Fruit fly (Drosophila melanogaster) whole organism, adult: ENCODE measurements around the gene cdm.

Source experiments
- CG11617 ChIP-seq: fragments of 200-800 bp; sonication (Bioruptor generic); optimal IDR thresholded peaks from 2 replicates; lab custom pipeline; 2017; ENCODE audit warnings: mild to moderate bottlenecking, missing biosample characterization, missing genetic modification reagents, missing genetic modification characterization
- CG12768 ChIP-seq: fragments of 200-800 bp; sonication (Bioruptor generic); optimal IDR thresholded peaks from 2 replicates; lab custom pipeline; 2017; ENCODE audit warnings: missing biosample characterization, missing genetic modification characterization, mild to moderate bottlenecking, moderate library complexity, missing genetic modification reagents
- CG14711 ChIP-seq: fragments of 200-800 bp; sonication (Bioruptor generic); optimal IDR thresholded peaks from 2 replicates; lab custom pipeline; 2018; ENCODE audit warnings: missing biosample characterization, mild to moderate bottlenecking, missing genetic modification characterization, moderate library complexity
- CG1620 ChIP-seq: fragments of 200-800 bp; sonication (Bioruptor generic); optimal IDR thresholded peaks from 2 replicates; lab custom pipeline; 2016; ENCODE audit warnings: missing biosample characterization, missing genetic modification characterization
- CG33017 ChIP-seq: fragments of 200-800 bp; sonication (Bioruptor generic); optimal IDR thresholded peaks from 2 replicates; lab custom pipeline; 2018; ENCODE audit warnings: missing biosample characterization, mild to moderate bottlenecking, missing genetic modification characterization, moderate library complexity
- CG5204 ChIP-seq: fragments of 200-800 bp; sonication (Bioruptor generic); optimal IDR thresholded peaks from 2 replicates; lab custom pipeline; 2016; ENCODE audit warnings: missing biosample characterization, missing genetic modification characterization
- CG7045 ChIP-seq: fragments of 200-800 bp; sonication (Bioruptor generic); optimal IDR thresholded peaks from 2 replicates; lab custom pipeline; 2017; ENCODE audit warnings: missing biosample characterization, mild to moderate bottlenecking, missing genetic modification characterization
- CG7101 ChIP-seq: fragments of 200-800 bp; sonication (Bioruptor generic); optimal IDR thresholded peaks from 2 replicates; lab custom pipeline; 2018; ENCODE audit warnings: missing biosample characterization, mild to moderate bottlenecking, missing genetic modification characterization, moderate library complexity
- Clk ChIP-seq: fragments of 200-800 bp; sonication (Bioruptor generic); optimal IDR thresholded peaks from 2 replicates; lab custom pipeline; 2017; ENCODE audit warnings: missing biosample characterization, missing genetic modification characterization
- Crg-1 ChIP-seq: fragments of 200-800 bp; sonication (Bioruptor generic); optimal IDR thresholded peaks from 2 replicates; lab custom pipeline; 2016; ENCODE audit warnings: missing biosample characterization, missing genetic modification characterization
- Hr96 ChIP-seq: fragments of 200-800 bp; sonication (Bioruptor generic); optimal IDR thresholded peaks from 2 replicates; lab custom pipeline; 2016; ENCODE audit warnings: missing biosample characterization, missing genetic modification characterization
- Mnt ChIP-seq: fragments of 200-800 bp; sonication (Bioruptor generic); optimal IDR thresholded peaks from 2 replicates; lab custom pipeline; 2016; ENCODE audit warnings: missing biosample characterization, mild to moderate bottlenecking, missing genetic modification characterization
- bab1 ChIP-seq: fragments of 200-800 bp; sonication (Bioruptor generic); optimal IDR thresholded peaks from 3 replicates; lab custom pipeline; 2019; ENCODE audit warnings: missing biosample characterization, mild to moderate bottlenecking, missing genetic modification characterization, moderate library complexity
- cic ChIP-seq: fragments of 200-800 bp; sonication (Bioruptor generic); optimal IDR thresholded peaks from 2 replicates; lab custom pipeline; 2017; ENCODE audit warnings: missing biosample characterization, mild to moderate bottlenecking, missing genetic modification characterization, moderate library complexity
- cnc ChIP-seq, 2 experiments: fragments of >200 bp; optimal IDR thresholded peaks; 2 replicates each; lab custom pipeline; 2017
- kay ChIP-seq: fragments of 200-800 bp; sonication (Bioruptor generic); peaks from one replicate; lab custom pipeline; 2016; ENCODE audit warnings: missing biosample characterization, missing genetic modification characterization, borderline replicate concordance
- ovo ChIP-seq: fragments of 200-800 bp; sonication (Bioruptor generic); optimal IDR thresholded peaks from 2 replicates; lab custom pipeline; 2016; ENCODE audit warnings: missing biosample characterization, missing genetic modification characterization
- pad ChIP-seq: fragments of 200-800 bp; sonication (Bioruptor generic); optimal IDR thresholded peaks from 3 replicates; lab custom pipeline; 2017; ENCODE audit warnings: missing biosample characterization, missing genetic modification characterization, mild to moderate bottlenecking, moderate library complexity, missing genetic modification reagents
- tj ChIP-seq: fragments of 200-800 bp; sonication (Bioruptor generic); optimal IDR thresholded peaks from 3 replicates; lab custom pipeline; 2017; ENCODE audit warnings: missing biosample characterization, mild to moderate bottlenecking, missing genetic modification characterization, moderate library complexity
- toe ChIP-seq: fragments of 200-800 bp; sonication (Bioruptor generic); optimal IDR thresholded peaks from 2 replicates; lab custom pipeline; 2016; ENCODE audit warnings: missing biosample characterization, missing genetic modification characterization

cdm gene

DNA sequence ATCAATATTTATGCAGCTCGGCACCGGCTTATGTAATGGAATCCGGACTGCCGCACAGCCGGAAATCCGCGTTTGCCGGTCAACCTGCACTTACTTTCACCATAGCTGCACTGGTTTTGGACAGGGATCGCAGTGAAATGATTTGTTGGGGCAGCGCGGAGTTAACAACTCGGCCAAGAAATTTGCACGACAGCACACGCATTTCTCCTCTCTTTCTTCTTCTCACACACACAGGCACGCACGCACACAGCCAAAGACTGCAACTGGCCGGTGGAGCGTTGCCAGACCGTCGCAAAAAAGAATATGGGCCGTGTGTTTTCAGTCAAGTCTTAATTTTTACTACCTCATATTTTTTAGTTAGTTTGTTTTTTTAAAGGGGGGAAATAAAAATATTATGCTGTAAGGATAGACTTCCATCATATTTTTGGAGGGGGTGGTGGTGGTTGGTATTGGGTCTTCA is 17.0 kb downstream of the cdm start:
- TF ChIP-seq Mnt (GFP tag; lab: Kevin White, UChicago) = peak; percentile 43
- TF ChIP-seq tj (GFP tag; lab: Kevin White, UChicago) = peak; percentile 25
- no peak for TF ChIP-seq CG11617 (GFP tag; lab: Kevin White, UChicago)
- TF ChIP-seq CG33017 (tag; lab: Kevin White, UChicago) = peak; percentile 11
- TF ChIP-seq Clk (GFP tag; lab: Kevin White, UChicago) = no peak

- TF ChIP-seq cnc (optimal IDR thresholded peaks at IDR 0.05; lab: Kevin White, UChicago) (no peak), ovo (GFP tag; lab: Kevin White, UChicago) (peak; percentile 60), kay (GFP tag; lab: Kevin White, UChicago) (no peak), CG14711 (peak; percentile 73), Clk (GFP tag; lab: Kevin White, UChicago) (peak; percentile 32), Mnt (GFP tag; lab: Kevin White, UChicago) (peak; percentile 44), CG7045 (peak; percentile 66), bab1 (GFP tag; lab: Kevin White, UChicago) (peak; percentile 72), tj (GFP tag; lab: Kevin White, UChicago) (peak; percentile 68), CG11617 (GFP tag; lab: Kevin White, UChicago) (peak; percentile 70), CG7101 (tag; lab: Kevin White, UChicago) (peak; percentile 81), Hr96 (GFP tag; lab: Kevin White, UChicago) (peak; percentile 75), pad (GFP tag; lab: Kevin White, UChicago) (peak; percentile 66), CG12768 (GFP tag; lab: Kevin White, UChicago) (peak; percentile 84), CG33017 (tag; lab: Kevin White, UChicago) (peak; percentile 69), cic (GFP tag; lab: Kevin White, UChicago) (peak; percentile 13), Crg-1 (GFP tag; lab: Kevin White, UChicago) (peak; percentile 82), toe (GFP tag; lab: Kevin White, UChicago) (peak; percentile 75), CG5204 (GFP tag; lab: Kevin White, UChicago) (peak; percentile 79), CG1620 (GFP tag; lab: Kevin White, UChicago) (peak; percentile 80)
Observed at dm6 chr3R:18164052-18164722, 19.1 kb downstream of the cdm start, which contains the start of the genes CG7218 and Cbp20. TSS of gene CG7218 (minus strand) at chr3R:18164397. TSS of gene Cbp20 (plus strand) at chr3R:18164661.

DNA sequence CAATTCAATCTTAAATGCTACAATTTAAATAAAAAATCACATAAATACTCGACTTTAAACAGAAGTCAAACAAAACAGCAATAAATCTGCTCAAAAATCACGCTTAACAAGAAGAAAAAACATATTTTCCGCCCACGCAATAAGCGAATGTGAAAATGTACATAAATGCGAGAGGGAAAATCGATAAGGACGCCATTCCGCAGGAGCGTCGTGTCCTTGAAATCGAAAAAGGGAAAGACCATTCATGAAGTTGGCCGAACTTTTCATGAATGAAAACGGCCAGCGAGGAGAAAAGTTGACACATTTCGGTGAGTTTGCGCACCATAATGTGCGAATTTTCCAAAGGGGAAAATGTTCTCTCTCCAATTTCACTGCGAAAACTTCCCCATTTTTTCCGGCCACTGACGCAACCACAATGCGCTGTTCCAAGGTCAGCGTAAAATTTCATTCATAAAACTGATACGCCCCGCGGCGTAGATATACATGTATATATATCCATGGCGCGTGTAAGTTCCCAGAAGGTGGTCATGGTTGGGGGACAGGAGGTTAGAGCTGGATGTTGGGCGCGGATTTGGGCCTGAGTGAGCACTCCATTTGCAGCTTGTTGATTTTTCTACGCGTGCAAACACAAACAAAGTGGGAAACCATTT is 23.0 kb downstream of the cdm start:
- TF ChIP-seq cic (GFP tag; lab: Kevin White, UChicago) (peak; percentile 82), pad (GFP tag; lab: Kevin White, UChicago) (peak; percentile 92), CG7045 (no peak)

DNA sequence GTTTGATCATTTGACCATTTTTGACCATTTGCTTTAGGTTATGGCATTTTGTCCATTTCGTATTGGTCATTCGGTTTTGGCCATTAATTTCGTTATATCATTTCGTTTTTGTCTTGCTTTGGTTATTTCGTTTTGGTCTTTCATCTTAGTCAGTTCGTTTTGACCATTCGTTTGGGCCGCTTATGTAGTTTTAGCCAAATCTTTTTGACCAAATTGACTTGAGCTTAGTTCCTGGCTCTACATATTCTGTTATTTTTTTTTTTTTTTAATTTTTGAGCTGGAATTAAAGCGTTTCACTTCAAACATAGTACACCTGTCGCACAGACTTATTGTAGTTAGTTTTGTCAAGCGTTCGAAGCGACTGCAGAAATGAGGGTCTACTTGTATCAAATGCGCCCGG is 24.9 kb downstream of the cdm start, which contains the start of gene CG14315:
Gene CG14315 (plus strand): TSS at position 301 of the 400 bp plus-strand sequence.
- no peak for TF ChIP-seq kay (GFP tag; lab: Kevin White, UChicago)
- no peak for TF ChIP-seq bab1 (GFP tag; lab: Kevin White, UChicago)
- no peak for TF ChIP-seq cnc (optimal IDR thresholded peaks at IDR 0.05; lab: Kevin White, UChicago)
- TF ChIP-seq Crg-1 (GFP tag; lab: Kevin White, UChicago) = no peak
- no peak for TF ChIP-seq CG11617 (GFP tag; lab: Kevin White, UChicago)
- TF ChIP-seq CG14711 = no peak
- no peak for TF ChIP-seq tj (GFP tag; lab: Kevin White, UChicago)
- TF ChIP-seq CG1620 (GFP tag; lab: Kevin White, UChicago) = no peak

- TF ChIP-seq cic (GFP tag; lab: Kevin White, UChicago) (no peak), kay (GFP tag; lab: Kevin White, UChicago) (no peak), Crg-1 (GFP tag; lab: Kevin White, UChicago) (no peak), bab1 (GFP tag; lab: Kevin White, UChicago) (no peak), CG7045 (no peak), toe (GFP tag; lab: Kevin White, UChicago) (no peak), CG5204 (GFP tag; lab: Kevin White, UChicago) (no peak), Mnt (GFP tag; lab: Kevin White, UChicago) (no peak), tj (GFP tag; lab: Kevin White, UChicago) (no peak), Hr96 (GFP tag; lab: Kevin White, UChicago) (no peak)
Observed at dm6 chr3R:18157459-18157858, 25.8 kb downstream of the cdm start.

dm6 chr3R:18156608-18157007 is 26.7 kb downstream of the cdm start:
- TF ChIP-seq pad (GFP tag; lab: Kevin White, UChicago) (no peak), CG1620 (GFP tag; lab: Kevin White, UChicago) (no peak), CG7045 (no peak), CG12768 (GFP tag; lab: Kevin White, UChicago) (no peak), ovo (GFP tag; lab: Kevin White, UChicago) (no peak), Crg-1 (GFP tag; lab: Kevin White, UChicago) (no peak), CG11617 (GFP tag; lab: Kevin White, UChicago) (no peak), CG7101 (tag; lab: Kevin White, UChicago) (no peak), CG14711 (no peak), Hr96 (GFP tag; lab: Kevin White, UChicago) (no peak), Clk (GFP tag; lab: Kevin White, UChicago) (no peak), Mnt (GFP tag; lab: Kevin White, UChicago) (no peak), CG33017 (tag; lab: Kevin White, UChicago) (no peak), cnc (optimal IDR thresholded peaks at IDR 0.05; lab: Kevin White, UChicago) (no peak)
